Fruit fly (Drosophila melanogaster): ENCODE measurements around the gene CG5561.
A peak's percentile ranks its signal among the peaks of the same experiment; 100 is the strongest.

The CG5561 gene

dm6 chr2L:1315283-1315682, 38.6 kb downstream of the CG5561 start:
- TF ChIP-seq lola (GFP tag; optimal IDR thresholded peaks at IDR 0.05) (no peak), rgr (GFP tag; optimal IDR thresholded peaks at IDR 0.05) (no peak), woc (GFP tag; optimal IDR thresholded peaks at IDR 0.05) (no peak), usp (GFP tag; optimal IDR thresholded peaks at IDR 0.05) (no peak), Myc (optimal IDR thresholded peaks at IDR 0.05) (no peak), Dif (GFP tag; optimal IDR thresholded peaks at IDR 0.05; ENCODE audit: partially characterized antibody) (no peak), Hr83 (GFP tag; optimal IDR thresholded peaks at IDR 0.05; ENCODE audit: poor library complexity, severe bottlenecking) (no peak), h (GFP tag; optimal IDR thresholded peaks at IDR 0.05) (no peak), Abd-B (GFP tag; optimal IDR thresholded peaks at IDR 0.05) (no peak), GATAd (GFP tag; optimal IDR thresholded peaks at IDR 0.05) (no peak), brk (GFP tag; optimal IDR thresholded peaks at IDR 0.05) (no peak), jim (GFP tag; optimal IDR thresholded peaks at IDR 0.05) (no peak), Jra (GFP tag; optimal IDR thresholded peaks at IDR 0.05) (no peak), dl (GFP tag; optimal IDR thresholded peaks at IDR 0.05; ENCODE audit: insufficient read depth in 1 of 2, partially characterized antibody in 2 of 2) (no peak), dsf (GFP tag; optimal IDR thresholded peaks at IDR 0.05; ENCODE audit: borderline replicate concordance) (no peak)

DNA sequence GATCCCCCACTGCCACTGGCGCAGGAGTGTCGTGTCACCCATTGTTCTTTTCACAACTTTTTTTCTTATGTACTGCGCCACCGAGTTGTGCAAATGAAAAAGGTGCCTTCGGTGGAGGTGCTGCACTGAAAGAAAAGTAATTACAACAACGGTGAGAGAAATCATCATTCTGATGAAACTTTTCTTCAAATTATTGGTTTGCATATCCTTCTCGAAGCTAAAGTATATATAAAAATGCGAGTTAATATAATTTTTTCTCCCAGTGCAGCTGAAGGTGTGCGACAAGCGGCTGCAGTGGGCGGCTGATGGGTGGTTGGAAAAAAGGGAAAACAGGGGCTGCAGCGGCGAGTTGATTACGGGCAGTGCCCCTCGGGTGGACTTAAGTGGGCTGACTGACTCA, 41.6 kb downstream of the CG5561 start:
- TF ChIP-seq Mio (GFP tag; optimal IDR thresholded peaks at IDR 0.05) (no peak), fru (GFP tag; optimal IDR thresholded peaks at IDR 0.05) (peak; percentile 59), Vsx2 (GFP tag; optimal IDR thresholded peaks at IDR 0.05; ENCODE audit: partially characterized antibody) (no peak), dmrt93B (GFP tag; optimal IDR thresholded peaks at IDR 0.05) (no peak), CG32264 (GFP tag; optimal IDR thresholded peaks at IDR 0.05) (no peak), CG9705 (GFP tag; optimal IDR thresholded peaks at IDR 0.05) (no peak), GATAd (GFP tag; optimal IDR thresholded peaks at IDR 0.05) (no peak), Hnf4 (GFP tag; optimal IDR thresholded peaks at IDR 0.05) (peak; percentile 22), br (GFP tag; optimal IDR thresholded peaks at IDR 0.05) (peak; percentile 42), pan (optimal IDR thresholded peaks at IDR 0.05) (no peak), rgr (GFP tag; optimal IDR thresholded peaks at IDR 0.05) (peak; percentile 27), Jra (GFP tag; optimal IDR thresholded peaks at IDR 0.05) (no peak), woc (GFP tag; optimal IDR thresholded peaks at IDR 0.05) (peak; percentile 6), sage (GFP tag; optimal IDR thresholded peaks at IDR 0.05) (no peak), sv (GFP tag; optimal IDR thresholded peaks at IDR 0.05) (no peak), OdsH (GFP tag; optimal IDR thresholded peaks at IDR 0.05) (peak; percentile 19), HLH106 (tag; optimal IDR thresholded peaks at IDR 0.05) (peak; percentile 53), ey (GFP tag; optimal IDR thresholded peaks at IDR 0.05) (peak; percentile 22), psq (GFP tag; optimal IDR thresholded peaks at IDR 0.05) (peak; percentile 28), dl (GFP tag; optimal IDR thresholded peaks at IDR 0.05; ENCODE audit: insufficient read depth in 1 of 2, partially characterized antibody in 2 of 2) (no peak), foxo (GFP tag; optimal IDR thresholded peaks at IDR 0.05) (peak in 1 of 2 experiments; percentile 48), lola (GFP tag; optimal IDR thresholded peaks at IDR 0.05) (no peak), h (GFP tag; optimal IDR thresholded peaks at IDR 0.05) (peak; percentile 36), Myc (optimal IDR thresholded peaks at IDR 0.05) (no peak), jim (GFP tag; optimal IDR thresholded peaks at IDR 0.05) (no peak), Sp1 (GFP tag; optimal IDR thresholded peaks at IDR 0.05) (peak; percentile 57), Abd-B (GFP tag; optimal IDR thresholded peaks at IDR 0.05) (no peak)

Measured in whole organism, wandering third instar larva.